Fruit fly (Drosophila melanogaster) whole organism, adult: Measurements from ENCODE around the gene CG13445.

Experiments used
- CG1620 ChIP-seq: fragments of 200-800 bp; sonication (Bioruptor generic); optimal IDR thresholded peaks from 2 replicates; lab custom pipeline; 2016; ENCODE audit warnings: missing biosample characterization, missing genetic modification characterization
- CG33017 ChIP-seq: fragments of 200-800 bp; sonication (Bioruptor generic); optimal IDR thresholded peaks from 2 replicates; lab custom pipeline; 2018; ENCODE audit warnings: missing biosample characterization, mild to moderate bottlenecking, missing genetic modification characterization, moderate library complexity
- CG5204 ChIP-seq: fragments of 200-800 bp; sonication (Bioruptor generic); optimal IDR thresholded peaks from 2 replicates; lab custom pipeline; 2016; ENCODE audit warnings: missing biosample characterization, missing genetic modification characterization
- CG7101 ChIP-seq: fragments of 200-800 bp; sonication (Bioruptor generic); optimal IDR thresholded peaks from 2 replicates; lab custom pipeline; 2018; ENCODE audit warnings: missing biosample characterization, mild to moderate bottlenecking, missing genetic modification characterization, moderate library complexity
- Clk ChIP-seq: fragments of 200-800 bp; sonication (Bioruptor generic); optimal IDR thresholded peaks from 2 replicates; lab custom pipeline; 2017; ENCODE audit warnings: missing biosample characterization, missing genetic modification characterization
- Mnt ChIP-seq: fragments of 200-800 bp; sonication (Bioruptor generic); optimal IDR thresholded peaks from 2 replicates; lab custom pipeline; 2016; ENCODE audit warnings: missing biosample characterization, mild to moderate bottlenecking, missing genetic modification characterization
- bab1 ChIP-seq: fragments of 200-800 bp; sonication (Bioruptor generic); optimal IDR thresholded peaks from 3 replicates; lab custom pipeline; 2019; ENCODE audit warnings: missing biosample characterization, mild to moderate bottlenecking, missing genetic modification characterization, moderate library complexity
- cnc ChIP-seq, 2 experiments: fragments of >200 bp; optimal IDR thresholded peaks; 2 replicates each; lab custom pipeline; 2017
- kay ChIP-seq: fragments of 200-800 bp; sonication (Bioruptor generic); peaks from one replicate; lab custom pipeline; 2016; ENCODE audit warnings: missing biosample characterization, missing genetic modification characterization, borderline replicate concordance
- ovo ChIP-seq: fragments of 200-800 bp; sonication (Bioruptor generic); optimal IDR thresholded peaks from 2 replicates; lab custom pipeline; 2016; ENCODE audit warnings: missing biosample characterization, missing genetic modification characterization
- pad ChIP-seq: fragments of 200-800 bp; sonication (Bioruptor generic); optimal IDR thresholded peaks from 3 replicates; lab custom pipeline; 2017; ENCODE audit warnings: missing biosample characterization, missing genetic modification characterization, mild to moderate bottlenecking, moderate library complexity, missing genetic modification reagents
- tj ChIP-seq: fragments of 200-800 bp; sonication (Bioruptor generic); optimal IDR thresholded peaks from 3 replicates; lab custom pipeline; 2017; ENCODE audit warnings: missing biosample characterization, mild to moderate bottlenecking, missing genetic modification characterization, moderate library complexity
- toe ChIP-seq: fragments of 200-800 bp; sonication (Bioruptor generic); optimal IDR thresholded peaks from 2 replicates; lab custom pipeline; 2016; ENCODE audit warnings: missing biosample characterization, missing genetic modification characterization

dm6 chr3L:15856035-15856434, 46.8 kb downstream of the CG13445 start:
- TF ChIP-seq kay (GFP tag; lab: Kevin White, UChicago) (no peak), bab1 (GFP tag; lab: Kevin White, UChicago) (no peak), CG1620 (no peak), CG5204 (GFP tag; lab: Kevin White, UChicago) (no peak), Clk (GFP tag; lab: Kevin White, UChicago) (no peak), CG7101 (no peak), cnc (optimal IDR thresholded peaks at IDR 0.05; lab: Kevin White, UChicago) (no peak), toe (GFP tag; lab: Kevin White, UChicago) (no peak), ovo (GFP tag; lab: Kevin White, UChicago) (no peak), pad (GFP tag; lab: Kevin White, UChicago) (no peak), CG33017 (tag; lab: Kevin White, UChicago) (no peak), Mnt (GFP tag; lab: Kevin White, UChicago) (no peak), tj (GFP tag; lab: Kevin White, UChicago) (no peak)
